Fruit fly (Drosophila melanogaster) whole organism, embryonic: ENCODE measurements around the gene CG15283.

Source experiments
- Adf1 ChIP-seq: fragments of 200-800 bp; sonication (Bioruptor generic); IDR thresholded peaks from 2 replicates; pipeline ENCODE4 v1.3.6; 2022; ENCODE audit warnings: missing biosample characterization, missing genetic modification characterization
- Atf-2 ChIP-seq: fragments of 200-800 bp; sonication (Bioruptor generic); optimal IDR thresholded peaks from 2 replicates; lab custom pipeline; 2016; ENCODE audit warnings: missing biosample characterization, missing genetic modification characterization
- BEAF-32 ChIP-seq: fragments of 200-800 bp; sonication (Bioruptor generic); optimal IDR thresholded peaks from 3 replicates; lab custom pipeline; 2017; ENCODE audit warnings: missing biosample characterization, missing genetic modification characterization, mild to moderate bottlenecking, moderate library complexity, missing genetic modification reagents
- CG10462 ChIP-seq: fragments of 200-800 bp; sonication (Bioruptor generic); optimal IDR thresholded peaks from 2 replicates; lab custom pipeline; 2016; ENCODE audit warnings: missing biosample characterization, missing genetic modification characterization
- CG11504 ChIP-seq: fragments of 200-800 bp; sonication (Bioruptor generic); optimal IDR thresholded peaks from 3 replicates; lab custom pipeline; 2019; ENCODE audit warnings: missing biosample characterization, mild to moderate bottlenecking, missing genetic modification characterization, moderate library complexity
- CG11695 ChIP-seq: fragments of 200-800 bp; sonication (Bioruptor generic); IDR thresholded peaks from 3 replicates; pipeline ENCODE4 v1.3.6; 2022; ENCODE audit warnings: missing biosample characterization, missing genetic modification characterization
- CG12659 ChIP-seq: fragments of 200-800 bp; sonication (Bioruptor generic); optimal IDR thresholded peaks from 3 replicates; lab custom pipeline; 2017; ENCODE audit warnings: mild to moderate bottlenecking, missing biosample characterization, missing genetic modification reagents, missing genetic modification characterization
- CG12744 ChIP-seq: fragments of 200-800 bp; sonication (Bioruptor generic); optimal IDR thresholded peaks from 2 replicates; lab custom pipeline; 2016; ENCODE audit warnings: missing biosample characterization, missing genetic modification characterization
- CG13296 ChIP-seq: fragments of 200-800 bp; sonication (Bioruptor generic); optimal IDR thresholded peaks from 3 replicates; lab custom pipeline; 2018; ENCODE audit warnings: missing biosample characterization, mild to moderate bottlenecking, missing genetic modification characterization
- CG14667 ChIP-seq: fragments of 200-800 bp; sonication (Bioruptor generic); IDR thresholded peaks from 2 replicates; pipeline ENCODE4 v1.3.6; 2022; ENCODE audit warnings: missing biosample characterization, missing genetic modification characterization
- CG15269 ChIP-seq: fragments of 200-800 bp; sonication (Bioruptor generic); optimal IDR thresholded peaks from 2 replicates; lab custom pipeline; 2018; ENCODE audit warnings: missing biosample characterization, mild to moderate bottlenecking, missing genetic modification characterization, moderate library complexity
- CG17359 ChIP-seq: fragments of 200-800 bp; sonication (Bioruptor generic); optimal IDR thresholded peaks from 3 replicates; lab custom pipeline; 2018; ENCODE audit warnings: missing biosample characterization, mild to moderate bottlenecking, missing genetic modification characterization, moderate library complexity
- CG30403 ChIP-seq: fragments of 200-800 bp; sonication (Bioruptor generic); optimal IDR thresholded peaks from 3 replicates; lab custom pipeline; 2016; ENCODE audit warnings: missing biosample characterization, missing genetic modification characterization
- CG32772 ChIP-seq: fragments of 200-800 bp; sonication (Bioruptor generic); IDR thresholded peaks from 2 replicates; pipeline ENCODE4 v1.3.6; 2022; ENCODE audit warnings: missing biosample characterization, missing genetic modification characterization
- CG3407 ChIP-seq: fragments of 200-800 bp; sonication (Bioruptor generic); optimal IDR thresholded peaks from 2 replicates; lab custom pipeline; 2018; ENCODE audit warnings: missing biosample characterization, mild to moderate bottlenecking, missing genetic modification characterization
- CG42726 ChIP-seq: fragments of 200-800 bp; sonication (Bioruptor generic); IDR thresholded peaks from 2 replicates; pipeline ENCODE4 v1.3.6; 2022; ENCODE audit warnings: missing biosample characterization, missing genetic modification characterization; ENCODE audit not compliant: partially characterized antibody
- CG4404 ChIP-seq: fragments of 200-800 bp; sonication (Bioruptor generic); IDR thresholded peaks from 2 replicates; pipeline ENCODE4 v1.3.6; 2022; ENCODE audit warnings: missing biosample characterization, missing genetic modification characterization
- CG4617 ChIP-seq: fragments of 200-800 bp; sonication (Bioruptor generic); optimal IDR thresholded peaks from 3 replicates; lab custom pipeline; 2016; ENCODE audit warnings: missing biosample characterization, missing genetic modification characterization, borderline replicate concordance
- CG4707 ChIP-seq: fragments of 200-800 bp; sonication (Bioruptor generic); optimal IDR thresholded peaks from 2 replicates; lab custom pipeline; 2018; ENCODE audit warnings: missing biosample characterization, mild to moderate bottlenecking, missing genetic modification characterization, moderate library complexity
- CG5180 ChIP-seq: fragments of 200-800 bp; sonication (Bioruptor generic); optimal IDR thresholded peaks from 3 replicates; lab custom pipeline; 2017; ENCODE audit warnings: missing biosample characterization, missing genetic modification characterization, mild to moderate bottlenecking, moderate library complexity, missing genetic modification reagents
- CG5245 ChIP-seq: fragments of 200-800 bp; sonication (Bioruptor generic); optimal IDR thresholded peaks from 3 replicates; lab custom pipeline; 2016; ENCODE audit warnings: missing biosample characterization, missing genetic modification characterization
- CG5953 ChIP-seq: fragments of 200-800 bp; sonication (Bioruptor generic); IDR thresholded peaks from 2 replicates; pipeline ENCODE4 v1.3.6; 2022; ENCODE audit warnings: missing biosample characterization, missing genetic modification characterization
- CG8388 ChIP-seq: fragments of 200-800 bp; sonication (Bioruptor generic); optimal IDR thresholded peaks from 2 replicates; lab custom pipeline; 2019; ENCODE audit warnings: missing biosample characterization, mild to moderate bottlenecking, missing genetic modification characterization, moderate library complexity
- CG9876 ChIP-seq: fragments of 200-800 bp; sonication (Bioruptor generic); optimal IDR thresholded peaks from 2 replicates; lab custom pipeline; 2016; ENCODE audit warnings: missing biosample characterization, missing genetic modification characterization
- Dbx ChIP-seq: fragments of 200-800 bp; sonication (Bioruptor generic); IDR thresholded peaks from 3 replicates; pipeline ENCODE4 v1.3.6; 2022; ENCODE audit warnings: missing biosample characterization, missing genetic modification characterization
- Dip3 ChIP-seq: fragments of 200-800 bp; sonication (Bioruptor generic); optimal IDR thresholded peaks from 3 replicates; lab custom pipeline; 2016; ENCODE audit warnings: missing biosample characterization, missing genetic modification characterization
- Dll ChIP-seq: fragments of 200-800 bp; sonication (Bioruptor generic); IDR thresholded peaks from 4 replicates; pipeline ENCODE4 v1.3.6; 2022; ENCODE audit warnings: missing biosample characterization, missing genetic modification characterization; ENCODE audit not compliant: partially characterized antibody
- HmgZ ChIP-seq: fragments of 200-800 bp; sonication (Bioruptor generic); optimal IDR thresholded peaks from 2 replicates; lab custom pipeline; 2018; ENCODE audit warnings: missing biosample characterization, mild to moderate bottlenecking, missing genetic modification characterization
- Hmr ChIP-seq: fragments of 200-800 bp; sonication (Bioruptor generic); optimal IDR thresholded peaks from 3 replicates; lab custom pipeline; 2017; ENCODE audit warnings: mild to moderate bottlenecking, missing biosample characterization, missing genetic modification reagents, missing genetic modification characterization
- Hr51 ChIP-seq, 2 experiments: fragments of 200-800 bp; sonication (Bioruptor generic); optimal IDR thresholded peaks; 2 replicates in 1 of 2; 3 replicates in 1 of 2; lab custom pipeline; 2016 to 2018; ENCODE audit warnings: missing biosample characterization in 2 of 2, missing genetic modification characterization in 2 of 2, mild to moderate bottlenecking in 1 of 2, moderate library complexity in 1 of 2
- MESR4 ChIP-seq: fragments of 200-800 bp; sonication (Bioruptor generic); optimal IDR thresholded peaks from 2 replicates; lab custom pipeline; 2018; ENCODE audit warnings: missing biosample characterization, mild to moderate bottlenecking, missing genetic modification characterization, moderate library complexity
- Med ChIP-seq: fragments of 200-800 bp; sonication (Bioruptor generic); peaks from one replicate; lab custom pipeline; 2016; ENCODE audit warnings: missing biosample characterization, missing genetic modification characterization, mild to moderate bottlenecking, inconsistent platforms, moderate library complexity
- NC2α ChIP-seq: fragments of 200-800 bp; sonication (Bioruptor generic); optimal IDR thresholded peaks from 2 replicates; lab custom pipeline; 2016; ENCODE audit warnings: missing biosample characterization, missing genetic modification characterization
- NfI ChIP-seq: fragments of 200-800 bp; sonication (Bioruptor generic); optimal IDR thresholded peaks from 3 replicates; lab custom pipeline; 2018; ENCODE audit warnings: missing biosample characterization, mild to moderate bottlenecking, missing genetic modification characterization, moderate library complexity
- ap ChIP-seq: fragments of 200-800 bp; sonication (Bioruptor generic); IDR thresholded peaks from 2 replicates; pipeline ENCODE4 v1.3.6; 2022; ENCODE audit warnings: missing biosample characterization, missing genetic modification characterization
- bsh ChIP-seq, 2 experiments: fragments of 200-800 bp; sonication (Bioruptor generic); optimal IDR thresholded peaks; 2 replicates each; lab custom pipeline; 2017 to 2018; ENCODE audit warnings: mild to moderate bottlenecking in 2 of 2, missing biosample characterization in 2 of 2, missing genetic modification characterization in 2 of 2, moderate library complexity in 1 of 2
- ems ChIP-seq: fragments of 200-800 bp; sonication (Bioruptor generic); optimal IDR thresholded peaks from 3 replicates; lab custom pipeline; 2016; ENCODE audit warnings: missing biosample characterization, missing genetic modification characterization
- fd96Cb ChIP-seq: fragments of 200-800 bp; sonication (Bioruptor generic); optimal IDR thresholded peaks from 2 replicates; lab custom pipeline; 2018; ENCODE audit warnings: missing biosample characterization, mild to moderate bottlenecking, missing genetic modification characterization, moderate library complexity
- gsb-n ChIP-seq: fragments of 200-800 bp; sonication (Bioruptor generic); optimal IDR thresholded peaks from 3 replicates; lab custom pipeline; 2018; ENCODE audit warnings: missing biosample characterization, mild to moderate bottlenecking, missing genetic modification characterization
- hb ChIP-seq: fragments of 200-800 bp; sonication (Bioruptor generic); IDR thresholded peaks from 3 replicates; pipeline ENCODE4 v1.3.6; 2022; ENCODE audit warnings: missing biosample characterization, missing genetic modification characterization; ENCODE audit not compliant: partially characterized antibody
- mirr ChIP-seq: fragments of 200-800 bp; sonication (Bioruptor generic); optimal IDR thresholded peaks from 3 replicates; lab custom pipeline; 2018; ENCODE audit warnings: missing biosample characterization, mild to moderate bottlenecking, missing genetic modification characterization
- pho ChIP-seq: fragments of 200-800 bp; sonication (Bioruptor generic); optimal IDR thresholded peaks from 2 replicates; lab custom pipeline; 2016; ENCODE audit warnings: missing biosample characterization, missing genetic modification characterization
- pnt ChIP-seq: fragments of 200-800 bp; sonication (Bioruptor generic); optimal IDR thresholded peaks from 3 replicates; lab custom pipeline; 2016; ENCODE audit warnings: missing biosample characterization, missing genetic modification characterization
- prd ChIP-seq, 3 experiments: fragments of >200 bp in 2 of 3; fragments of 200-800 bp in 1 of 3; sonication (Bioruptor generic) in 1 of 3; optimal IDR thresholded peaks in 2 of 3; IDR thresholded peaks in 1 of 3; 2 replicates in 2 of 3; 3 replicates in 1 of 3; pipeline versions ENCODE4 v1.3.6 to Lab custom; 2017 to 2022; ENCODE audit warnings: missing biosample characterization in 1 of 3, missing genetic modification characterization in 1 of 3
- pum ChIP-seq: fragments of 200-800 bp; sonication (Bioruptor generic); optimal IDR thresholded peaks from 2 replicates; lab custom pipeline; 2016; ENCODE audit warnings: missing biosample characterization, missing genetic modification characterization
- salm ChIP-seq: fragments of 200-800 bp; sonication (Bioruptor generic); optimal IDR thresholded peaks from 2 replicates; lab custom pipeline; 2018; ENCODE audit warnings: missing biosample characterization, mild to moderate bottlenecking, missing genetic modification characterization
- slbo ChIP-seq: fragments of 200-800 bp; sonication (Bioruptor generic); IDR thresholded peaks from 2 replicates; pipeline ENCODE4 v1.3.6; 2022; ENCODE audit warnings: missing biosample characterization, missing genetic modification characterization
- wdn ChIP-seq: fragments of 200-800 bp; sonication (Bioruptor generic); IDR thresholded peaks from 2 replicates; pipeline ENCODE4 v1.3.6; 2022; ENCODE audit warnings: missing biosample characterization, missing genetic modification characterization
- zfh2 ChIP-seq: fragments of 200-800 bp; sonication (Bioruptor generic); optimal IDR thresholded peaks from 2 replicates; lab custom pipeline; 2016; ENCODE audit warnings: missing biosample characterization, missing genetic modification characterization

Gene CG15283

DNA sequence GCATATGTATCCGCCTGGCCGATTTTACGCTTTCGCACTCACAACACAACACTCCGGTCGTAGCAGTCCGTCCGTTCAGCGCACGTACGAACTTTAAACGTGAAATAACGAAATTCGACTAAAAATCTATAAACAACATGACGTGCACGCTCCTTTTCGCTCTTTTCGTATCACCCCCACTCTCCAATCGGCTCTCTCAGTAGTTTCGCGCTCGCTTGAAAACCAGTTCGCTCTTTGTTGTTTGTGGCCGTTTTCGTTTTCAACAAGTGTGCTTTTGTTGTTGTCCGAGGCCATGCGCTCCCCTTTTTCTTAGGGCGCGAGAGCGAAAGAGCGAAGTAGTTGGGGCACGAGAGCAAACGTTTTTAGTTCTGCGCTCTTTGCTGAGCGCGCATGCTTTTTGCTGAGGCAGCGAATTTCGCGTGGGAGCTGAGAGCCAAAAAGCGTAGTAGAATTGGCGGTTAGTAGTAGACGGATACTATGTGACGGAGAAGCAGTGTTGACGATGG lies 41.2 kb downstream of the CG15283 start, which contains the start of gene elB (continued):
- TF ChIP-seq Atf-2 (no peak), ems (GFP tag; lab: Kevin White, UChicago) (no peak), Dip3 (GFP tag; lab: Kevin White, UChicago) (no peak), HmgZ (peak; percentile 38), Dbx (GFP tag; lab: Robert Waterston, UW) (peak; percentile 65; the same call in 2 of the 3 replicates), CG12744 (GFP tag; lab: Kevin White, UChicago) (no peak), CG4707 (GFP tag; lab: Kevin White, UChicago) (no peak), CG5245 (GFP tag; lab: Kevin White, UChicago) (no peak), bsh (GFP tag; optimal IDR thresholded peaks at IDR 0.05; lab: Kevin White, UChicago) (peak in 1 of 2 experiments; percentile 12), CG4404 (no peak), fd96Cb (tag; lab: Kevin White, UChicago) (no peak), CG8388 (GFP tag; lab: Kevin White, UChicago) (no peak), CG12659 (GFP tag; lab: Kevin White, UChicago) (no peak), gsb-n (tag; lab: Kevin White, UChicago) (no peak), pnt (GFP tag; lab: Kevin White, UChicago) (no peak), salm (tag; lab: Kevin White, UChicago) (no peak), ap (GFP tag; lab: Robert Waterston, UW) (no peak), CG5180 (GFP tag; lab: Kevin White, UChicago) (no peak), CG5953 (GFP tag; lab: Robert Waterston, UW) (no peak), prd (optimal IDR thresholded peaks at IDR 0.05; lab: Kevin White, UChicago) (no peak), prd (GFP tag; IDR thresholded peaks at IDR 0.05; lab: Robert Waterston, UW) (no peak), CG4617 (no peak), CG42726 (peak; percentile 57), CG13296 (peak; percentile 6), NfI (GFP tag; lab: Kevin White, UChicago) (no peak), Hmr (GFP tag; lab: Kevin White, UChicago) (peak; percentile 0), CG11695 (GFP tag; lab: Robert Waterston, UW) (peak; percentile 36; the same call in 1 of the 3 replicates), CG17359 (tag; lab: Kevin White, UChicago) (peak; percentile 9), CG32772 (no peak), Med (GFP tag; lab: Kevin White, UChicago) (peak; percentile 77), hb (GFP tag; lab: Robert Waterston, UW) (no peak), CG15269 (peak; percentile 33), pho (GFP tag; lab: Kevin White, UChicago) (no peak), BEAF-32 (no peak), CG9876 (GFP tag; lab: Kevin White, UChicago) (no peak), NC2α (no peak), pum (no peak), Dll (GFP tag; lab: Robert Waterston, UW) (peak; percentile 74), Hr51 (GFP tag; optimal IDR thresholded peaks at IDR 0.05; lab: Kevin White, UChicago) (peak in 1 of 2 experiments; percentile 2), mirr (GFP tag; lab: Kevin White, UChicago) (no peak), MESR4 (no peak), slbo (GFP tag; lab: Robert Waterston, UW) (0 out of 2 replicates have a peak, but pooled peaks have one; percentile 23), Adf1 (GFP tag; lab: Robert Waterston, UW) (peak; percentile 69; the same call in 1 of the 2 replicates), CG3407 (GFP tag; lab: Kevin White, UChicago) (no peak), CG30403 (no peak), CG11504 (tag; lab: Kevin White, UChicago) (no peak), wdn (GFP tag; lab: Robert Waterston, UW) (no peak), CG14667 (GFP tag; lab: Robert Waterston, UW) (no peak), zfh2 (GFP tag; lab: Kevin White, UChicago) (no peak), CG10462 (GFP tag; lab: Kevin White, UChicago) (no peak)
